Worm (Caenorhabditis elegans) whole organism, late embryonic: ENCODE results near the gene ZC239.5.
"Not testable (repeated sequence)": the region's sequence is repeated elsewhere in the genome, so short reads cannot be mapped to it uniquely, and the experiment has no call there.

Experiments used
- C08G9.2 ChIP-seq: sonication (generic microtip); optimal IDR thresholded peaks from 2 replicates; lab custom pipeline; 2016; ENCODE audit warnings: mild to moderate bottlenecking, missing genetic modification characterization, moderate library complexity, missing compliant biosample characterization
- C38D4.7 ChIP-seq: fragments of 200-800 bp; sonication (Bioruptor generic); optimal IDR thresholded peaks from 2 replicates; lab custom pipeline; 2018; ENCODE audit warnings: mild to moderate bottlenecking, missing genetic modification characterization, moderate library complexity, missing compliant biosample characterization
- F13H6.1 ChIP-seq: sonication (generic microtip); optimal IDR thresholded peaks from 2 replicates; lab custom pipeline; 2016; ENCODE audit warnings: missing genetic modification characterization, missing compliant biosample characterization
- K02D7.2 ChIP-seq: sonication (generic microtip); optimal IDR thresholded peaks from 2 replicates; lab custom pipeline; 2017; ENCODE audit warnings: mild to moderate bottlenecking, missing genetic modification characterization, missing compliant biosample characterization
- ahr-1 ChIP-seq: sonication (generic microtip); optimal IDR thresholded peaks from 2 replicates; lab custom pipeline; 2016; ENCODE audit warnings: missing genetic modification characterization, missing compliant biosample characterization
- ama-1 ChIP-seq: fragments of 150-350 bp; optimal IDR thresholded peaks from 2 replicates; lab custom pipeline; 2014
- ceh-2 ChIP-seq: sonication (generic microtip); optimal IDR thresholded peaks from 2 replicates; lab custom pipeline; 2016; ENCODE audit warnings: missing genotype, missing genetic modification characterization, missing compliant biosample characterization
- ceh-30 ChIP-seq: fragments of 150-350 bp; optimal IDR thresholded peaks from 2 replicates; lab custom pipeline; 2014; ENCODE audit warnings: missing biosample characterization, missing genetic modification characterization
- ceh-6 ChIP-seq: fragments of 200-800 bp; sonication (Bioruptor generic); optimal IDR thresholded peaks from 2 replicates; lab custom pipeline; 2018; ENCODE audit warnings: mild to moderate bottlenecking, missing genetic modification characterization, missing compliant biosample characterization
- ceh-9 ChIP-seq: sonication (generic microtip); optimal IDR thresholded peaks from 2 replicates; lab custom pipeline; 2016; ENCODE audit warnings: mild to moderate bottlenecking, missing genetic modification characterization, inconsistent platforms, missing compliant biosample characterization
- che-1 ChIP-seq: sonication (generic microtip); optimal IDR thresholded peaks from 2 replicates; lab custom pipeline; 2016; ENCODE audit warnings: mild to moderate bottlenecking, missing genetic modification characterization, missing compliant biosample characterization
- elt-4 ChIP-seq: sonication (generic microtip); optimal IDR thresholded peaks from 2 replicates; lab custom pipeline; 2016; ENCODE audit warnings: missing genetic modification characterization, missing compliant biosample characterization
- eyg-1 ChIP-seq: sonication (generic microtip); optimal IDR thresholded peaks from 2 replicates; lab custom pipeline; 2016; ENCODE audit warnings: missing genotype, missing genetic modification characterization, missing compliant biosample characterization
- fkh-6 ChIP-seq: sonication (generic microtip); optimal IDR thresholded peaks from 2 replicates; lab custom pipeline; 2016; ENCODE audit warnings: missing genetic modification characterization, missing compliant biosample characterization
- gmeb-2 ChIP-seq: sonication (generic microtip); optimal IDR thresholded peaks from 2 replicates; lab custom pipeline; 2016; ENCODE audit warnings: missing genetic modification characterization, inconsistent platforms, missing compliant biosample characterization
- hlh-15 ChIP-seq: sonication (generic microtip); optimal IDR thresholded peaks from 2 replicates; lab custom pipeline; 2016; ENCODE audit warnings: missing genetic modification characterization, missing compliant biosample characterization
- lim-6 ChIP-seq: sonication (generic microtip); optimal IDR thresholded peaks from 2 replicates; lab custom pipeline; 2016; ENCODE audit warnings: missing genetic modification characterization, missing compliant biosample characterization
- nhr-11 ChIP-seq: fragments of 150-350 bp; optimal IDR thresholded peaks from 2 replicates; lab custom pipeline; 2014; ENCODE audit warnings: missing biosample characterization, missing genetic modification characterization
- nhr-232 ChIP-seq: sonication (generic microtip); optimal IDR thresholded peaks from 2 replicates; lab custom pipeline; 2016; ENCODE audit warnings: missing genetic modification characterization, missing compliant biosample characterization
- npax-4 ChIP-seq: sonication (generic microtip); optimal IDR thresholded peaks from 2 replicates; lab custom pipeline; 2016; ENCODE audit warnings: missing genetic modification characterization, missing compliant biosample characterization
- pat-9 ChIP-seq: fragments of 200-800 bp; sonication (Bioruptor generic); optimal IDR thresholded peaks from 2 replicates; lab custom pipeline; 2018; ENCODE audit warnings: mild to moderate bottlenecking, missing genetic modification characterization, moderate library complexity, missing compliant biosample characterization
- pha-2 ChIP-seq: sonication (generic microtip); optimal IDR thresholded peaks from 2 replicates; lab custom pipeline; 2017; ENCODE audit warnings: mild to moderate bottlenecking, missing genetic modification characterization, missing compliant biosample characterization
- rnt-1 ChIP-seq: sonication (generic microtip); optimal IDR thresholded peaks from 2 replicates; lab custom pipeline; 2016; ENCODE audit warnings: missing genetic modification characterization, missing compliant biosample characterization
- sdc-2 ChIP-seq: sonication (generic microtip); optimal IDR thresholded peaks from 2 replicates; lab custom pipeline; 2016; ENCODE audit warnings: missing genotype, missing genetic modification characterization, missing compliant biosample characterization
- syd-9 ChIP-seq: sonication (generic microtip); optimal IDR thresholded peaks from 2 replicates; lab custom pipeline; 2016; ENCODE audit warnings: mild to moderate bottlenecking, missing genetic modification characterization, moderate library complexity, missing compliant biosample characterization
- tbx-2 ChIP-seq: sonication (generic microtip); optimal IDR thresholded peaks from 2 replicates; lab custom pipeline; 2016; ENCODE audit warnings: missing genetic modification characterization, missing compliant biosample characterization
- ttx-3 ChIP-seq: sonication (generic microtip); optimal IDR thresholded peaks from 2 replicates; lab custom pipeline; 2016; ENCODE audit warnings: missing genetic modification reagents, missing genetic modification characterization, missing compliant biosample characterization
- unc-86 ChIP-seq: sonication (generic microtip); optimal IDR thresholded peaks from 2 replicates; lab custom pipeline; 2016; ENCODE audit warnings: missing genetic modification characterization, missing compliant biosample characterization
- zip-5 ChIP-seq: sonication (generic microtip); optimal IDR thresholded peaks from 2 replicates; lab custom pipeline; 2016; ENCODE audit warnings: missing genetic modification characterization, missing compliant biosample characterization
- ztf-16 ChIP-seq: sonication (generic microtip); optimal IDR thresholded peaks from 2 replicates; lab custom pipeline; 2017; ENCODE audit warnings: missing genetic modification characterization, missing compliant biosample characterization

Gene ZC239.5

DNA sequence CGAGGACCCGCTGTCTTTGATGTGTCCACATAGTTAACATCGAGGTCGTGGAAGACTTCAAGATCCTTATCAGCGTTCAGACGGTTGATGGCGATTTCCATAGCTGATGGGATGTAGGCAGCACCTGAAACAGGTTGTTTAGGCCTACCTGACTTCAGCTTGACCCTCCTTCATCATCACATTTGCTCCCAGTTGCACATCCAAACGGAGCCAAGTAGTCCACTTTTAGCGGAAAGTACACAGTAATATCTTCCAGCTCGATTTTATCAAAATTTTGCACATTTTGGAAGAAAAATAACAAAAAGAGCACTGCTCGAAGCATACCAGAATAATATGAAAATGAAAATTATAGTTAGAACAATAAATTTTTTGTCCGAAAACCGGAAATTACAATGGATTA lies 13.5 kb upstream of the ZC239.5 start, which contains the start of gene gcy-15:
Gene gcy-15 (minus strand): TSS at position 101 of the 400 bp plus-strand sequence.
- TF ChIP-seq ttx-3 = no peak

DNA sequence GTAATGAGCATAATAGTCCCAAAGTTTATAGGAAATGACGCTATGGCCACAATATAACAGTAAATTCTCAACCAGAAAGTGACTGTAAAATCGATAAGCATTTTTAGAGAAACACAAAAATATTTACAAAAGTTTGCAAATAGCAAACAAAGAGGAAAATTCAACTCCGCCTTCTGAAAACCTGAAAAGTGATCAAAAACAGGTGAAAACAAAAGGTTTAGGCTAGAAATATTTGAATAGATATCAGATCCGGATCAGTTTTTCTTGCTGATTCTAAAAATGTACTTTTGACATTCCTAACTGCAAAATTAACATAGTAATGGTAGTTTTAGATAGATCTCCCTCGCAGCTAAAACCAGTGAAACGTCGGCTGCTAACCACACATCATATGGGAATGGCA lies 11.5 kb upstream of the ZC239.5 start, which contains the start of gene sri-51:
Gene sri-51 (minus strand): TSS at position 101 of the 400 bp plus-strand sequence.
- TF ChIP-seq eyg-1 (tag; lab: Kevin White, UChicago) (no peak), hlh-15 (tag; lab: Kevin White, UChicago) (no peak), fkh-6 (tag; lab: Kevin White, UChicago) (no peak), ceh-2 (tag; lab: Kevin White, UChicago) (no peak), ttx-3 (no peak)
- TF ChIP-seq, all 69 proteins: peak for 0

DNA sequence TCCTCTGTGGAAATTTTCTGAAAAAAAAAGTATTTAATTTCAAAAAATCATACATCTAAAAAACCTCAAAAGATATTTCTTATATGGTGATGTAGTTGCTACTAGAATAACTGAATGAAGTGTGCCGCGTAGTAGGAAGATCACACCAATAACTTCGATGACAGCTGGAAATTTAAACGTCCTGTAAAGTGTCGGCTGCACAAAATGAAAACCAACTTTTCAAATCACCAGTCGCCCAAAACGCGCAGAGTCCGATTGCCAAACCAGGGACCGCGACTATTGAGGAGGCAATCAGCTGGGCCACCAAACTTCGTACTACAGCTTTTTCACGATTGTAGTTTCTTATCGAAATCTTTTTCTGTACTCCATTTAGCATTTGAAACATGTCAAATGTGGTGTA lies 9.2 kb upstream of the ZC239.5 start, which contains the start of gene sri-48:
Gene sri-48 (minus strand): TSS at position 101 of the 400 bp plus-strand sequence.
- not testable (repeated sequence) for TF ChIP-seq ceh-9 (tag; lab: Kevin White, UChicago); rnt-1; eyg-1 (tag; lab: Kevin White, UChicago)

DNA sequence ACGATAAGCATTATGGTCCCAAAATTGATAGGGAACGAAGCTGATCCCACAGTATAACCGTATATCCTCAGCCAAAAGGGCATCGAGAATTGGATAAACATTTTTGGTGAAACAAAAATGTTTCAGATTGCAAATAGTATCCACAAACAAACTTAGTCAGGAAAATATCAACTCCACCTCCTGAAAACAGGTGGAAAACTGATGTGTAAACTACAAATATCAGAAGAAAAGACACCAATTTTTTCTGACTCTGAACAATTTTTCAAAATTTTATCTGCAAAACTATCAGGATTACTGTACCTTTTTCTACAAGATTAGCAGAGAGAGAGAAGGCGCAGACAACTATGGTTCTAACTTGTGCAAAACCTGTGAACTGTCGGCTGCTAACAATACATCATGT lies 7.9 kb upstream of the ZC239.5 start, which contains the start of gene sri-53:
Gene sri-53 (minus strand): TSS at position 101 of the 400 bp plus-strand sequence.
- TF ChIP-seq tbx-2 (no peak), sdc-2 (tag; lab: Kevin White, UChicago) (no peak), nhr-11 (tag; lab: Kevin White, UChicago) (no peak), pha-2 (tag; lab: Kevin White, UChicago) (no peak), npax-4 (tag; lab: Kevin White, UChicago) (no peak), fkh-6 (tag; lab: Kevin White, UChicago) (no peak), ztf-16 (tag; lab: Kevin White, UChicago) (no peak), ceh-6 (GFP tag; lab: Kevin White, UChicago) (no peak)

DNA sequence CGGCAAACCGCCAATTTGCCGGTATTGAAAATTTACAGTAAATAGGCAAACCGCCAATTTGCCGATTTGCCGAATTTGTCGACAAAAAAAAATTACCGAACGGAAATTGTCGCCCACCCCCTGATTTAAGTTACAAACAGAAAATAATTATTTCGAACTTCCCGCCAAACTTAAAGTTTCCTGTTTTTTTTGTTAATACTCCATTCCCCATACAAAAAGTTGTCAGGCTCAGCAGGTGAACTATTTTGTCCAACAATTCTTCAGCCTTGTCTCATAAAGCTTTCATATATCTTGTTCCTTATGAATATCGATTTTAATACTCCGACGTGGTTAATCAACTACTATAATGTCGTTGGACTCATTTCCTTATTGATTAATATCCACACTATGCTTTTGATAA lies 7.0 kb upstream of the ZC239.5 start, which contains the start of gene sri-50:
Gene sri-50 (plus strand): TSS at position 301 of the 400 bp plus-strand sequence.
- TF ChIP-seq F13H6.1 (tag; lab: Kevin White, UChicago) = no peak
- no peak for TF ChIP-seq zip-5 (tag; lab: Kevin White, UChicago)
- TF ChIP-seq nhr-232 (tag; lab: Kevin White, UChicago) = no peak
- no peak for TF ChIP-seq elt-4 (tag; lab: Kevin White, UChicago)
- no peak for TF ChIP-seq K02D7.2 (tag; lab: Kevin White, UChicago)
- TF ChIP-seq pat-9 (tag; lab: Kevin White, UChicago) = no peak
- no peak for TF ChIP-seq tbx-2
- no peak for TF ChIP-seq che-1
- TF ChIP-seq gmeb-2 (tag; lab: Kevin White, UChicago) = no peak
- TF ChIP-seq ceh-30 (tag; lab: Kevin White, UChicago) = no peak
- no peak for TF ChIP-seq ahr-1 (tag; lab: Kevin White, UChicago)
- no peak for TF ChIP-seq lim-6 (tag; lab: Kevin White, UChicago)
- TF ChIP-seq ama-1 = no peak
- TF ChIP-seq C08G9.2 (tag; lab: Kevin White, UChicago) = no peak
- no peak for TF ChIP-seq ceh-2 (tag; lab: Kevin White, UChicago)
- TF ChIP-seq npax-4 (tag; lab: Kevin White, UChicago) = no peak
- no peak for TF ChIP-seq unc-86
- TF ChIP-seq C38D4.7 = no peak

DNA sequence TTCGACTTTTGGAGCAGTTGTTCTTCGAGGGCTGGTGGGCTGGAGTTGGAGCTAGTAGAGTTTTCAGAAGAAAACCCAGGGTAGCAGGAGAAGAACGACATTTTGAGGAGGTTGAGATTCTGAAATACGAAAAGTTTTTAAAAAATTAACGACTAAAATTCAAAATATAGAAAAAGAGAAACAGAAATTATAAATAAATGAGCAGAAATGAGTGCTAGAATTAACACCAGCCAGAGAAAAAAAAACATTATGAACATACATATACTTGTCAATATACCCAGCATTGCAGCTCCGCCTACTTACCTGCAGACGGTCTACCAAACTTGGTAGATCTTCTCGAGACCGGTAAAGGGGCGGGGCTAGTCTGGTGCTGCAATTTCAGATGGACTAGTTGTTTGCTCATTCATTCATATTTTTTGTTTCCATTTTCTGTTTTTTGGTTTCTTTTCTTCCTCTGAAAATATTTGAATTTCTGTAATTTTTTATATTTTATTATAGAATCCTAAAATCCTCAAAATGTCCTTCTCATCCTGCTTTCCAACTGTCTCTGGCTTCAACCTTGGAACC lies 4.0 kb upstream of the ZC239.5 start, which contains the start of the genes ZC239.20 and ZC239.21:
Gene ZC239.20 (minus strand): TSS at position 101 of the 567 bp plus-strand sequence.
Gene ZC239.21 (plus strand): TSS at position 517 of the 567 bp plus-strand sequence.
- TF ChIP-seq ceh-2 (tag; lab: Kevin White, UChicago) (no peak), syd-9 (tag; lab: Kevin White, UChicago) (no peak)
